Worm (Caenorhabditis elegans): ENCODE data around the gene D2063.1.

D2063.1 gene

ce11 chrV:4299741-4300140 lies 27.2 kb upstream of the D2063.1 start, which contains the start of gene ZC132.3:
Gene ZC132.3, minus strand, starts transcription at chrV:4299841.
- no peak for TF ChIP-seq ets-7 (tag; optimal IDR thresholded peaks at IDR 0.05)
- TF ChIP-seq tbx-11 (GFP tag; IDR thresholded peaks at IDR 0.05): no peak
- no peak for TF ChIP-seq F13C5.2 (tag; optimal IDR thresholded peaks at IDR 0.05)
- TF ChIP-seq pes-1 (GFP tag; IDR thresholded peaks at IDR 0.05): no peak
- TF ChIP-seq hmbx-1 (tag; optimal IDR thresholded peaks at IDR 0.05): no peak
- no peak for TF ChIP-seq scrt-1 (GFP tag; IDR thresholded peaks at IDR 0.05)
- no peak for TF ChIP-seq ceh-36 (tag; optimal IDR thresholded peaks at IDR 0.05)
- TF ChIP-seq ama-1 (optimal IDR thresholded peaks at IDR 0.05): no peak
- no peak for TF ChIP-seq ceh-13 (GFP tag; optimal IDR thresholded peaks at IDR 0.05)
- TF ChIP-seq tra-4 (tag; optimal IDR thresholded peaks at IDR 0.05): no peak
- no peak for TF ChIP-seq tbx-37 (GFP tag; conservative IDR thresholded peaks at IDR 0.05)

ce11 chrV:4302842-4303241 lies 24.1 kb upstream of the D2063.1 start:
- TF ChIP-seq tbx-37 (GFP tag; conservative IDR thresholded peaks at IDR 0.05) (no peak), F13C5.2 (tag; optimal IDR thresholded peaks at IDR 0.05) (no peak), sea-1 (GFP tag; conservative IDR thresholded peaks at IDR 0.05) (no peak), hnd-1 (tag; optimal IDR thresholded peaks at IDR 0.05) (no peak), hmbx-1 (tag; optimal IDR thresholded peaks at IDR 0.05) (no peak), tbx-11 (GFP tag; IDR thresholded peaks at IDR 0.05) (no peak), aly-1 (tag; optimal IDR thresholded peaks at IDR 0.05) (no peak), ama-1 (optimal IDR thresholded peaks at IDR 0.05) (no peak), ets-7 (tag; optimal IDR thresholded peaks at IDR 0.05) (no peak), pes-1 (GFP tag; IDR thresholded peaks at IDR 0.05) (no peak)

ce11 chrV:4303793-4304192 lies 23.1 kb upstream of the D2063.1 start:
- TF ChIP-seq B0310.2 (tag; optimal IDR thresholded peaks at IDR 0.05) (no peak), pes-1 (GFP tag; IDR thresholded peaks at IDR 0.05) (no peak), tbx-37 (GFP tag; conservative IDR thresholded peaks at IDR 0.05) (no peak), aly-1 (tag; optimal IDR thresholded peaks at IDR 0.05) (no peak), flt-1 (GFP tag; IDR thresholded peaks at IDR 0.05) (no peak), ceh-36 (tag; optimal IDR thresholded peaks at IDR 0.05) (no peak), ceh-13 (GFP tag; optimal IDR thresholded peaks at IDR 0.05) (no peak)

DNA sequence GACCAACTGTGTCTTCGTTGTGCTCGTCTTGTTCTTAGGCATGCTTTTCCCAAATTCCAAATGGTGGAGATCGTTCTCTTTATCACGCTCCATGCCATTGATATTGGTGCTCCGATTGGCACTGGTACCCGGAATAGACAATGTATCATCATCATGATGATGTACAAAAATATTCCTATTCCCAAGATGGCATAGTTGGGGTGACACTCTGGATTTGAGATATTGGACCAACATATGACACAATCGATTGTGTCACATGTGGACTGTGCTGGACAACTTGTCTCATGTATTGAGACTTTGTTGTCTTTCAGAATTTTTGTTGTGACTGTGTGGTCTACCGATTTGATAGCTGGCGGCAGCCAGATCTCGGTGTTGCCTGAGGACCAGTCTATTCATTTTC lies 22.7 kb upstream of the D2063.1 start:
- TF ChIP-seq flt-1 (GFP tag; IDR thresholded peaks at IDR 0.05) (no peak), pes-1 (GFP tag; IDR thresholded peaks at IDR 0.05) (no peak), sea-1 (GFP tag; conservative IDR thresholded peaks at IDR 0.05) (no peak), aly-1 (tag; optimal IDR thresholded peaks at IDR 0.05) (no peak), hmbx-1 (tag; optimal IDR thresholded peaks at IDR 0.05) (no peak), ceh-36 (tag; optimal IDR thresholded peaks at IDR 0.05) (no peak), F13C5.2 (tag; optimal IDR thresholded peaks at IDR 0.05) (no peak), ama-1 (optimal IDR thresholded peaks at IDR 0.05) (no peak), tra-4 (tag; optimal IDR thresholded peaks at IDR 0.05) (no peak), tbx-11 (GFP tag; IDR thresholded peaks at IDR 0.05) (no peak), hmg-4 (GFP tag; optimal IDR thresholded peaks at IDR 0.05) (no peak), ets-7 (tag; optimal IDR thresholded peaks at IDR 0.05) (no peak), hnd-1 (tag; optimal IDR thresholded peaks at IDR 0.05) (no peak), ceh-13 (GFP tag; optimal IDR thresholded peaks at IDR 0.05) (no peak), tbx-37 (GFP tag; conservative IDR thresholded peaks at IDR 0.05) (no peak), B0310.2 (tag; optimal IDR thresholded peaks at IDR 0.05) (no peak), scrt-1 (GFP tag; IDR thresholded peaks at IDR 0.05) (no peak)

DNA sequence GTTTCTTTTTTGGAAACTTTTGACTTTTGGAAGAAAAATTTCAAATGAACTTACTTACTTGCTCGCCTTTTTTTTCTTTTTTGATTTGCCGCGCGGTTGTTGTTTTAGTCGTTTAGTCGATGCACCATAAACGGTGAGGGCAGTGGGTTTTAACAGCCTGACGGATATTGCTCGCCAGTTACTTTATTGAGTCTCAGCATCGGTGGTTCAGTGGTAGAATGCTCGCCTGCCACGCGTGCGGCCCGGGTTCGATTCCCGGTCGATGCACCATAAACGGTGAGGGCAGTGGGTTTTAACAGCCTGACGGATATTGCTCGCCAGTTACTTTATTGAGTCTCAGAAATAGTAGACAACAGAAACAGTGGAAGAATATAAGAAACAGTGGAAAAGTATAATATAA lies 16.5 kb upstream of the D2063.1 start:
- TF ChIP-seq pes-1 (GFP tag; IDR thresholded peaks at IDR 0.05): peak; percentile 68
- TF ChIP-seq sea-1 (GFP tag; conservative IDR thresholded peaks at IDR 0.05): 0 out of 2 replicates have a peak, but pooled peaks have one; percentile 35
- peak; percentile 23; the same call in 1 of the 2 replicates for TF ChIP-seq flt-1 (GFP tag; IDR thresholded peaks at IDR 0.05)
- peak; percentile 46; the same call in 1 of the 2 replicates for TF ChIP-seq scrt-1 (GFP tag; IDR thresholded peaks at IDR 0.05)

DNA sequence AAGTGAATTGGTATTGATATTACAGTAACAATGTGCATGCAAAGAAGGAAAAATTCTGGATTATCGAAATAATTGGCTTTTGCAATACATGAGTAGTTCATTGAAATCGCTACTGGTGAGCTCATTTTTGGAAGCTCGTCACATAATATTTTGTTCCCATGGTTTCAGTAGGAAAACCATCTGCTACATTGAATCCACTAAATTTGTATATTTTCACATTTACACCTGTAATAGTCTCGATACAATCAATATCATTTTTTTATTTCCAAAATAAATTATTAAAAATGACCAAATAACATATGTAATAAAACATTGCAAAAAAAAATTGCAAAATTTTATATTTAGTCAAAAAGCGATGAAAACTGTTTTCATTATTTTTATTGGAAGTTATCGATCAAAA lies 11.9 kb upstream of the D2063.1 start, which contains the start of gene srh-192:
TSS of gene srh-192 (minus strand) at position 101 of the 400 bp plus-strand sequence.
- no peak for TF ChIP-seq pes-1 (GFP tag; IDR thresholded peaks at IDR 0.05)
- TF ChIP-seq ets-7 (tag; optimal IDR thresholded peaks at IDR 0.05): no peak
- no peak for TF ChIP-seq ceh-13 (GFP tag; optimal IDR thresholded peaks at IDR 0.05)
- no peak for TF ChIP-seq tbx-11 (GFP tag; IDR thresholded peaks at IDR 0.05)
- TF ChIP-seq tra-4 (tag; optimal IDR thresholded peaks at IDR 0.05): no peak
- TF ChIP-seq ama-1 (optimal IDR thresholded peaks at IDR 0.05): no peak

DNA sequence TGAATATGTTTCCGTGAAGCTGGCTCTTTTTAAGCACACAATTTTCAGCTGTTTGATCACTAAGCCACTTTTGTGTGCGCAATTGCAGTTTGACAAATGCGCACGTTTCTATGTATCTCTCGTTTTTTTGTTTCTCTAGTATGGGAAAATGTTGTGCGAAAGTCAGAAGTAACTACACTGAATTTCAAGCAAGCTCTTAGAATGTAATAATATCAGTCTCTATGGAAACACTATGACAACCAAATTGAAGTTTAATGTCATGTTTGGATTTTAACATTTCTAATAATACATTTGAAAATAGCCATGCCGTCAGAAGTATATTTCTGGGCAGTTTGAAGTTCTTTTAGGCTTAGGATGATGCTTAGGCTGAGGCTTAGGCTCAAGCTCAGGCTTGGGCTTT lies 7.1 kb upstream of the D2063.1 start, which contains the start of gene ZC132.9:
TSS of gene ZC132.9 (minus strand) at position 101 of the 400 bp plus-strand sequence.
- TF ChIP-seq pes-1 (GFP tag; IDR thresholded peaks at IDR 0.05) (no peak), tbx-11 (GFP tag; IDR thresholded peaks at IDR 0.05) (no peak), ets-7 (tag; optimal IDR thresholded peaks at IDR 0.05) (no peak), ceh-13 (GFP tag; optimal IDR thresholded peaks at IDR 0.05) (no peak), sea-1 (GFP tag; conservative IDR thresholded peaks at IDR 0.05) (no peak), flt-1 (GFP tag; IDR thresholded peaks at IDR 0.05) (no peak), F13C5.2 (tag; optimal IDR thresholded peaks at IDR 0.05) (no peak), ama-1 (optimal IDR thresholded peaks at IDR 0.05) (no peak), ceh-36 (tag; optimal IDR thresholded peaks at IDR 0.05) (no peak), tbx-37 (GFP tag; conservative IDR thresholded peaks at IDR 0.05) (no peak), B0310.2 (tag; optimal IDR thresholded peaks at IDR 0.05) (no peak), scrt-1 (GFP tag; IDR thresholded peaks at IDR 0.05) (no peak), aly-1 (tag; optimal IDR thresholded peaks at IDR 0.05) (no peak), hmg-4 (GFP tag; optimal IDR thresholded peaks at IDR 0.05) (no peak)

DNA sequence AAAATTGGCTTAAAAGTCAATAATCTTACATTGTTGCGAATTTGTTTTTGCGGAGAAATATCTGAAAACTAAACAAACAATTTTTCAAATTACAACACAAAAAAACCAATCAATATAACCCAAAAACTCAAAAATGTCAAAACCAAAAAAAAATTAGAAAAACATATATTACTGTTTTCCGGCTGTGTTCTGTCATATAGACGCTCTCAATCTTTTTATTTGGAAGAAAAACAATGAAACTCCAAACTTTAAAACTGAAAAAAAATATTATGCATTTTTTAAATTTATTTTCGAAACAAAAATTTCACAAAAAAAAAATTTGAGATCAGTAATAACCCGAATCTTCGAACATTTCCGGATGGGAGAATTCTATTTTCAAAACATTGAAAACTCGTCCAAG lies 4.2 kb upstream of the D2063.1 start, which contains the start of gene R02D1.2:
TSS of gene R02D1.2 (minus strand) at position 101 of the 400 bp plus-strand sequence.
- no peak for TF ChIP-seq pes-1 (GFP tag; IDR thresholded peaks at IDR 0.05)
- no peak for TF ChIP-seq B0310.2 (tag; optimal IDR thresholded peaks at IDR 0.05)
- TF ChIP-seq aly-1 (tag; optimal IDR thresholded peaks at IDR 0.05): no peak
- no peak for TF ChIP-seq tbx-11 (GFP tag; IDR thresholded peaks at IDR 0.05)
- no peak for TF ChIP-seq hmbx-1 (tag; optimal IDR thresholded peaks at IDR 0.05)
- TF ChIP-seq hmg-4 (GFP tag; optimal IDR thresholded peaks at IDR 0.05): no peak
